Worm (Caenorhabditis elegans) whole organism, L3 larva: ENCODE measurements around the gene frpr-10.

Experiments used
- ama-1 ChIP-seq: fragments of 150-350 bp; optimal IDR thresholded peaks from 2 replicates; lab custom pipeline; 2018
- mdl-1 ChIP-seq: fragments of 150-350 bp; optimal IDR thresholded peaks from 2 replicates; lab custom pipeline; 2014; ENCODE audit warnings: missing biosample characterization, missing genetic modification characterization
- nhr-11 ChIP-seq: fragments of 150-350 bp; optimal IDR thresholded peaks from 2 replicates; lab custom pipeline; 2014; ENCODE audit warnings: missing biosample characterization, missing genetic modification characterization

- TF ChIP-seq mdl-1 (tag; lab: Kevin White, UChicago), result no peak
- TF ChIP-seq nhr-11 (tag; lab: Kevin White, UChicago), result no peak
- no peak for TF ChIP-seq ama-1 (lab: Kevin White, UChicago)
Measured at ce11 chrIV:7955849-7956248, 1.8 kb upstream of the frpr-10 start, which contains the start of gene ceh-19.
